Fruit fly (Drosophila melanogaster): ENCODE data around the gene Las.

The Las gene

dm6 chr3L:20388983-20389382, 43.2 kb downstream of the Las start (continued):
- TF ChIP-seq CG32532 (GFP tag; IDR thresholded peaks at IDR 0.05) (peak; percentile 55; the same call in 1 of the 2 replicates), MESR4 (GFP tag; optimal IDR thresholded peaks at IDR 0.05) (no peak), CG9727 (GFP tag; optimal IDR thresholded peaks at IDR 0.05) (no peak), Dbx (GFP tag; IDR thresholded peaks at IDR 0.05) (0 out of 3 replicates have a peak, but pooled peaks have one; percentile 18), scrt (GFP tag; optimal IDR thresholded peaks at IDR 0.05) (no peak), grn (GFP tag; optimal IDR thresholded peaks at IDR 0.05) (peak; percentile 78), Fer1 (GFP tag; optimal IDR thresholded peaks at IDR 0.05) (peak; percentile 59), kay (GFP tag; optimal IDR thresholded peaks at IDR 0.05) (peak; percentile 38), CG12659 (GFP tag; optimal IDR thresholded peaks at IDR 0.05) (peak; percentile 22), Mrtf (GFP tag; IDR thresholded peaks at IDR 0.05) (0 out of 3 replicates have a peak, but pooled peaks have one; percentile 36), kah (GFP tag; optimal IDR thresholded peaks at IDR 0.05) (no peak), vfl (GFP tag; optimal IDR thresholded peaks at IDR 0.05) (no peak), Med (GFP tag) (peak; percentile 92), CG14860 (GFP tag; IDR thresholded peaks at IDR 0.05; ENCODE audit: partially characterized antibody) (no peak), sob (GFP tag; IDR thresholded peaks at IDR 0.05) (peak; percentile 35; the same call in 1 of the 2 replicates), CG17359 (tag; optimal IDR thresholded peaks at IDR 0.05) (peak; percentile 43), CG13296 (GFP tag; optimal IDR thresholded peaks at IDR 0.05) (peak; percentile 42), CG18599 (GFP tag; optimal IDR thresholded peaks at IDR 0.05) (peak; percentile 61), CG8478 (optimal IDR thresholded peaks at IDR 0.05) (no peak), knrl (GFP tag; IDR thresholded peaks at IDR 0.05; ENCODE audit: partially characterized antibody) (no peak), klu (GFP tag; IDR thresholded peaks at IDR 0.05) (no peak), chif (GFP tag; optimal IDR thresholded peaks at IDR 0.05) (peak in 1 of 2 experiments; percentile 13), lilli (GFP tag; optimal IDR thresholded peaks at IDR 0.05) (peak; percentile 68), CG13424 (tag; optimal IDR thresholded peaks at IDR 0.05) (peak; percentile 29), CG8359 (GFP tag; optimal IDR thresholded peaks at IDR 0.05; ENCODE audit: borderline replicate concordance) (no peak), CG13624 (GFP tag; optimal IDR thresholded peaks at IDR 0.05) (peak; percentile 20), CG12155 (GFP tag; optimal IDR thresholded peaks at IDR 0.05) (peak; percentile 1), Trl (optimal IDR thresholded peaks at IDR 0.05) (no peak), Trl (GFP tag; optimal IDR thresholded peaks at IDR 0.05) (peak; percentile 31), pros (GFP tag; optimal IDR thresholded peaks at IDR 0.05) (no peak), NfI (GFP tag; optimal IDR thresholded peaks at IDR 0.05) (peak; percentile 44), Aef1 (GFP tag; IDR thresholded peaks at IDR 0.05) (peak; percentile 57; the same call in 2 of the 3 replicates), sens (GFP tag) (peak; percentile 52), vnd (GFP tag; IDR thresholded peaks at IDR 0.05; ENCODE audit: partially characterized antibody) (no peak), sr (GFP tag; IDR thresholded peaks at IDR 0.05) (0 out of 3 replicates have a peak, but pooled peaks have one; percentile 35), lbe (GFP tag; optimal IDR thresholded peaks at IDR 0.05) (no peak), zen2 (GFP tag; IDR thresholded peaks at IDR 0.05; ENCODE audit: partially characterized antibody) (no peak), Hsf (GFP tag; optimal IDR thresholded peaks at IDR 0.05) (peak; percentile 33), dysf (GFP tag; IDR thresholded peaks at IDR 0.05) (peak; percentile 73)

dm6 chr3L:20387843-20388163, 44.4 kb downstream of the Las start:
- TF ChIP-seq lilli (GFP tag; optimal IDR thresholded peaks at IDR 0.05) (no peak), Neu2 (GFP tag; optimal IDR thresholded peaks at IDR 0.05; ENCODE audit: borderline replicate concordance) (no peak), Pdp1 (GFP tag; optimal IDR thresholded peaks at IDR 0.05) (peak in 1 of 2 experiments; percentile 87), maf-S (GFP tag; optimal IDR thresholded peaks at IDR 0.05) (no peak), CG9727 (GFP tag; optimal IDR thresholded peaks at IDR 0.05) (no peak), sug (tag; optimal IDR thresholded peaks at IDR 0.05) (no peak), Deaf1 (tag; optimal IDR thresholded peaks at IDR 0.05) (peak; percentile 12), CG13775 (GFP tag; optimal IDR thresholded peaks at IDR 0.05) (no peak), nom (GFP tag; optimal IDR thresholded peaks at IDR 0.05) (peak; percentile 75), Dek (tag; optimal IDR thresholded peaks at IDR 0.05) (no peak), Ptx1 (GFP tag; IDR thresholded peaks at IDR 0.05) (no peak), bsh (GFP tag; optimal IDR thresholded peaks at IDR 0.05) (peak in 1 of 2 experiments; percentile 36), crp (GFP tag; optimal IDR thresholded peaks at IDR 0.05) (no peak)

Data from whole organism, embryonic.